Worm (Caenorhabditis elegans): Measurements from ENCODE around the gene F15H10.5.

DNA sequence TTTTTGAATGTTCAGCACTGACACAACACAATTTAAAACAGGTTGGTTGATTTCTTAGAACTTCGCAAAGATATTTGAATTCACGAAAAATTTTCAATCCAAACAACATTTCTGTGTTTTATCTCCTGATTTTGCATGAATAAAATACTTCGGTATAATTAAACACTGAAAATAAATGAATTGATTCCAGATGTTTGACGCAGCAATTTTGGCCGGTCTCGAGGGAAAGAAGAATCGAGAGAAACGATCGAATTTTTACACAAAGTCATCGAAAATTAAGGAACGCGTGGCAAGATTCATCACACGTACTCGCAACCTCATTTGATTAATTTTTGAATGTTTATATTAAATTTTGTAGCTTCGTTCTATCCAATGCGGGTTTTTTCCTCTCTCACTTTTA lies 45.3 kb upstream of the F15H10.5 start:
- no peak for TF ChIP-seq nhr-28 (tag; optimal IDR thresholded peaks at IDR 0.05)
- no peak for TF ChIP-seq lin-39 (tag; optimal IDR thresholded peaks at IDR 0.05)
- no peak for TF ChIP-seq snpc-4 (tag; optimal IDR thresholded peaks at IDR 0.05)
- no peak for TF ChIP-seq nhr-12 (tag; optimal IDR thresholded peaks at IDR 0.05)

Measured in whole organism, L3 larva.